Fruit fly (Drosophila melanogaster): ENCODE data around the gene CG13043.

- TF ChIP-seq Hnf4 (GFP tag; optimal IDR thresholded peaks at IDR 0.05) (no peak), psq (GFP tag; optimal IDR thresholded peaks at IDR 0.05) (no peak), Myc (optimal IDR thresholded peaks at IDR 0.05) (no peak), lola (GFP tag; optimal IDR thresholded peaks at IDR 0.05) (no peak), Rel (GFP tag; optimal IDR thresholded peaks at IDR 0.05) (no peak), Rel (tag; optimal IDR thresholded peaks at IDR 0.05) (no peak), N (GFP tag; optimal IDR thresholded peaks at IDR 0.05) (no peak), br (GFP tag; optimal IDR thresholded peaks at IDR 0.05) (no peak), woc (GFP tag; optimal IDR thresholded peaks at IDR 0.05) (no peak), Abd-B (GFP tag; optimal IDR thresholded peaks at IDR 0.05) (no peak)
Observed at dm6 chr3L:16295447-16295846, 10.2 kb downstream of the CG13043 start, which contains the start of gene CG4962.

All from whole organism, wandering third instar larva.